Fruit fly (Drosophila melanogaster): ENCODE data around the gene Ubc84D.

The Ubc84D gene

dm6 chr3R:7524160-7524559 is 4.9 kb upstream of the Ubc84D start:
- TF ChIP-seq ci (GFP tag; IDR thresholded peaks at IDR 0.05) (0 out of 3 replicates have a peak, but pooled peaks have one; percentile 39), CG10147 (GFP tag; optimal IDR thresholded peaks at IDR 0.05) (peak; percentile 10), CTCF (GFP tag; optimal IDR thresholded peaks at IDR 0.05) (peak; percentile 9), sug (tag; optimal IDR thresholded peaks at IDR 0.05) (peak; percentile 63), CG17568 (GFP tag; optimal IDR thresholded peaks at IDR 0.05) (peak; percentile 4), Fer1 (GFP tag; optimal IDR thresholded peaks at IDR 0.05) (peak; percentile 43), toy (GFP tag; IDR thresholded peaks at IDR 0.05) (no peak), Rfx (GFP tag; IDR thresholded peaks at IDR 0.05) (0 out of 2 replicates have a peak, but pooled peaks have one; percentile 8), CG6813 (GFP tag; optimal IDR thresholded peaks at IDR 0.05) (peak; percentile 40), CG3281 (GFP tag; optimal IDR thresholded peaks at IDR 0.05) (peak; percentile 66), CG15479 (GFP tag; optimal IDR thresholded peaks at IDR 0.05) (no peak), scrt (GFP tag; optimal IDR thresholded peaks at IDR 0.05) (peak; percentile 8), CG34376 (GFP tag; optimal IDR thresholded peaks at IDR 0.05) (peak; percentile 35), unpg (GFP tag; optimal IDR thresholded peaks at IDR 0.05) (peak; percentile 18), chinmo (GFP tag; IDR thresholded peaks at IDR 0.05; ENCODE audit: partially characterized antibody) (0 out of 4 replicates have a peak, but pooled peaks have one; percentile 11), Med (GFP tag) (peak; percentile 58), CG10543 (GFP tag; optimal IDR thresholded peaks at IDR 0.05) (peak; percentile 58), sob (GFP tag; IDR thresholded peaks at IDR 0.05) (no peak), cwo (GFP tag; optimal IDR thresholded peaks at IDR 0.05) (peak; percentile 4), Hmr (GFP tag; optimal IDR thresholded peaks at IDR 0.05) (peak; percentile 40), CG13894 (tag; optimal IDR thresholded peaks at IDR 0.05) (peak; percentile 86), exex (tag; optimal IDR thresholded peaks at IDR 0.05) (peak; percentile 5), Abd-B (GFP tag; optimal IDR thresholded peaks at IDR 0.05) (no peak), CG4854 (GFP tag; optimal IDR thresholded peaks at IDR 0.05) (no peak), CG17328 (GFP tag; IDR thresholded peaks at IDR 0.05) (no peak), CG2678 (tag; optimal IDR thresholded peaks at IDR 0.05) (peak; percentile 33), PHDP (tag; optimal IDR thresholded peaks at IDR 0.05) (peak; percentile 33), CG34422 (GFP tag; IDR thresholded peaks at IDR 0.05) (peak; percentile 42; the same call in 1 of the 3 replicates), CG15696 (tag; optimal IDR thresholded peaks at IDR 0.05) (no peak), CG2889 (GFP tag; IDR thresholded peaks at IDR 0.05) (no peak), CG15514 (GFP tag; optimal IDR thresholded peaks at IDR 0.05) (peak; percentile 30), mirr (GFP tag; optimal IDR thresholded peaks at IDR 0.05) (peak; percentile 37), B-H2 (GFP tag; optimal IDR thresholded peaks at IDR 0.05) (peak; percentile 20), lab (GFP tag; optimal IDR thresholded peaks at IDR 0.05) (peak; percentile 59), CG13296 (GFP tag; optimal IDR thresholded peaks at IDR 0.05) (peak; percentile 48)

dm6 chr3R:7523594-7523993 is 4.3 kb upstream of the Ubc84D start, which contains the start of gene alpha-Est7:
Gene alpha-Est7, minus strand, starts transcription at chr3R:7523753.
- no peak for TF ChIP-seq CG6254 (GFP tag; optimal IDR thresholded peaks at IDR 0.05)
- no peak for TF ChIP-seq dimm (GFP tag; IDR thresholded peaks at IDR 0.05)
- no peak for TF ChIP-seq lab (GFP tag; optimal IDR thresholded peaks at IDR 0.05)
- TF ChIP-seq CG2202 (tag; optimal IDR thresholded peaks at IDR 0.05), result no peak
- peak; percentile 70; the same call in 1 of the 3 replicates for TF ChIP-seq CG6175 (GFP tag; IDR thresholded peaks at IDR 0.05)
- TF ChIP-seq Abd-B (GFP tag; optimal IDR thresholded peaks at IDR 0.05), result no peak
- no peak for TF ChIP-seq MESR4 (GFP tag; optimal IDR thresholded peaks at IDR 0.05)
- TF ChIP-seq CG1024 (GFP tag; IDR thresholded peaks at IDR 0.05), result no peak
- no peak for TF ChIP-seq CG4404 (GFP tag; IDR thresholded peaks at IDR 0.05)
- TF ChIP-seq CG14441 (GFP tag; IDR thresholded peaks at IDR 0.05), result no peak
- TF ChIP-seq Mad (GFP tag; optimal IDR thresholded peaks at IDR 0.05), result no peak
- TF ChIP-seq CG2199 (GFP tag; IDR thresholded peaks at IDR 0.05), result peak; percentile 84; the same call in 2 of the 3 replicates
- no peak for TF ChIP-seq gcm (GFP tag; optimal IDR thresholded peaks at IDR 0.05)
- TF ChIP-seq nom (GFP tag; optimal IDR thresholded peaks at IDR 0.05), result no peak
- no peak for TF ChIP-seq CG13894 (tag; optimal IDR thresholded peaks at IDR 0.05)
- no peak for TF ChIP-seq unpg (GFP tag; optimal IDR thresholded peaks at IDR 0.05)
- TF ChIP-seq CG12942 (GFP tag; optimal IDR thresholded peaks at IDR 0.05), result no peak
- no peak for TF ChIP-seq CG2712 (tag; optimal IDR thresholded peaks at IDR 0.05)
- no peak for TF ChIP-seq Awh (GFP tag; IDR thresholded peaks at IDR 0.05)
- TF ChIP-seq sd (tag; optimal IDR thresholded peaks at IDR 0.05), result peak; percentile 74
